Fruit fly (Drosophila melanogaster): ENCODE data around the gene mRpS24.

The mRpS24 gene

dm6 chr3R:24137311-24137945 lies 25.9 kb downstream of the mRpS24 start, which contains the start of gene Npc2f:
Gene Npc2f, plus strand, starts transcription at chr3R:24137895.
- TF ChIP-seq CG34422 (GFP tag; IDR thresholded peaks at IDR 0.05) (no peak), Doc2 (GFP tag; IDR thresholded peaks at IDR 0.05) (no peak), CG31224 (GFP tag; IDR thresholded peaks at IDR 0.05) (no peak), inv (GFP tag; IDR thresholded peaks at IDR 0.05; ENCODE audit: partially characterized antibody) (no peak), CoRest (tag; optimal IDR thresholded peaks at IDR 0.05) (no peak), dimm (GFP tag; IDR thresholded peaks at IDR 0.05) (no peak), Nf-YC (tag; optimal IDR thresholded peaks at IDR 0.05) (no peak), CG17359 (tag; optimal IDR thresholded peaks at IDR 0.05) (no peak), exex (tag; optimal IDR thresholded peaks at IDR 0.05) (peak; percentile 98), CG11504 (tag; optimal IDR thresholded peaks at IDR 0.05) (no peak), CG34376 (GFP tag; optimal IDR thresholded peaks at IDR 0.05) (peak; percentile 55), sug (tag; optimal IDR thresholded peaks at IDR 0.05) (peak; percentile 51), p53 (GFP tag; optimal IDR thresholded peaks at IDR 0.05) (no peak), en (GFP tag; optimal IDR thresholded peaks at IDR 0.05) (no peak), gsb-n (tag; optimal IDR thresholded peaks at IDR 0.05) (no peak), Hey (tag; optimal IDR thresholded peaks at IDR 0.05) (peak; percentile 58), MBD-R2 (GFP tag; IDR thresholded peaks at IDR 0.05) (no peak), Med (GFP tag) (peak; percentile 38), CG31388 (GFP tag; optimal IDR thresholded peaks at IDR 0.05) (no peak), Six4 (GFP tag; optimal IDR thresholded peaks at IDR 0.05) (no peak), CG9932 (GFP tag; IDR thresholded peaks at IDR 0.05) (no peak), CG10366 (GFP tag; IDR thresholded peaks at IDR 0.05) (no peak), cwo (GFP tag; optimal IDR thresholded peaks at IDR 0.05) (peak; percentile 40), HLHmδ (GFP tag; optimal IDR thresholded peaks at IDR 0.05) (no peak), ci (GFP tag; IDR thresholded peaks at IDR 0.05) (no peak)

DNA sequence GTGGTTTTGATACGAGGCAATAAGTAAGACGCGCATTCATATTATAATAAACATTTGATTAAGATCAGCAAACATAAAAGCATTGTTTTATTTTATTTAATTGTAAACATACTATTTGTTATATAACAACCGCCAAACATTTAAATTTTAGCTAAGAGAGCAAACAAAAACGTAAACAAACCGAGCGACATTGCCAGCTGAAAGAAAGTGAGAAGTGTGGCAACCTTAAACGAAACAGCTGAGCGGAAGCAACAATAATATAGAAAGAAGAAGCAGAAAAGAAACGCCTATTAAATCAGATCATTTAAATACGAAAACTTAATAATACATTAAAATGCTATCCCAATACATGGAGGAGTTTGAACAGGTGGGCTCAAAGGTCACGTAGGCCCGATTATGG lies 28.8 kb downstream of the mRpS24 start, which contains the start of gene Sec10:
Gene Sec10, plus strand, starts transcription at position 252 of the 400 bp plus-strand sequence.
- TF ChIP-seq CG8944 (GFP tag; optimal IDR thresholded peaks at IDR 0.05) (no peak), CG32772 (GFP tag; IDR thresholded peaks at IDR 0.05) (no peak), CG17912 (GFP tag; optimal IDR thresholded peaks at IDR 0.05) (peak; percentile 48), Aef1 (GFP tag; IDR thresholded peaks at IDR 0.05) (no peak), Nf-YB (GFP tag; optimal IDR thresholded peaks at IDR 0.05) (peak; percentile 6), CG16813 (GFP tag; IDR thresholded peaks at IDR 0.05; ENCODE audit: partially characterized antibody) (no peak), fd64A (GFP tag; optimal IDR thresholded peaks at IDR 0.05) (no peak), mirr (GFP tag; optimal IDR thresholded peaks at IDR 0.05) (no peak), CG9932 (GFP tag; IDR thresholded peaks at IDR 0.05) (no peak), amos (GFP tag; IDR thresholded peaks at IDR 0.05; ENCODE audit: partially characterized antibody) (no peak), HmgD (GFP tag; optimal IDR thresholded peaks at IDR 0.05) (no peak), CG14710 (tag; optimal IDR thresholded peaks at IDR 0.05) (peak; percentile 34), Camta (GFP tag; optimal IDR thresholded peaks at IDR 0.05) (no peak), rib (GFP tag; IDR thresholded peaks at IDR 0.05) (0 out of 2 replicates have a peak, but pooled peaks have one; percentile 21), Myb (GFP tag; optimal IDR thresholded peaks at IDR 0.05) (peak; percentile 23), Gug (GFP tag; IDR thresholded peaks at IDR 0.05) (no peak), Doc2 (GFP tag; IDR thresholded peaks at IDR 0.05) (no peak), CG9727 (GFP tag; optimal IDR thresholded peaks at IDR 0.05) (no peak), ac (GFP tag; optimal IDR thresholded peaks at IDR 0.05) (no peak), Hsf (GFP tag; optimal IDR thresholded peaks at IDR 0.05) (peak; percentile 3), CG12744 (GFP tag; optimal IDR thresholded peaks at IDR 0.05) (no peak), p53 (GFP tag; optimal IDR thresholded peaks at IDR 0.05) (no peak), CG43689 (GFP tag; IDR thresholded peaks at IDR 0.05) (no peak), CG2129 (GFP tag; IDR thresholded peaks at IDR 0.05; ENCODE audit: partially characterized antibody) (no peak), jing (GFP tag; optimal IDR thresholded peaks at IDR 0.05) (no peak), CG10147 (GFP tag; optimal IDR thresholded peaks at IDR 0.05) (no peak), CG17829 (tag; optimal IDR thresholded peaks at IDR 0.05) (peak; percentile 27), repo (GFP tag; optimal IDR thresholded peaks at IDR 0.05) (no peak), CG2889 (GFP tag; IDR thresholded peaks at IDR 0.05) (no peak)
